Fruit fly (Drosophila melanogaster) whole organism, embryonic: ENCODE data around the gene fred.

ENCODE experiments used
- Atf3 ChIP-seq: fragments of 200-800 bp; sonication (Bioruptor generic); optimal IDR thresholded peaks from 3 replicates; lab custom pipeline; 2016; ENCODE audit warnings: missing biosample characterization, missing genetic modification characterization
- B-H2 ChIP-seq: fragments of 200-800 bp; sonication (Bioruptor generic); optimal IDR thresholded peaks from 2 replicates; lab custom pipeline; 2018; ENCODE audit warnings: missing biosample characterization, mild to moderate bottlenecking, missing genetic modification characterization
- CG10979 ChIP-seq: fragments of 200-800 bp; sonication (Bioruptor generic); optimal IDR thresholded peaks from 2 replicates; lab custom pipeline; 2018; ENCODE audit warnings: missing biosample characterization, mild to moderate bottlenecking, missing genetic modification characterization, moderate library complexity
- CG12219 ChIP-seq: fragments of 200-800 bp; sonication (Bioruptor generic); optimal IDR thresholded peaks from 3 replicates; lab custom pipeline; 2018; ENCODE audit warnings: missing biosample characterization, mild to moderate bottlenecking, missing genetic modification characterization
- CG13894 ChIP-seq: fragments of 200-800 bp; sonication (Bioruptor generic); optimal IDR thresholded peaks from 3 replicates; lab custom pipeline; 2018; ENCODE audit warnings: missing biosample characterization, mild to moderate bottlenecking, missing genetic modification characterization, moderate library complexity
- CG15479 ChIP-seq: fragments of 200-800 bp; sonication (Bioruptor generic); optimal IDR thresholded peaks from 3 replicates; lab custom pipeline; 2019; ENCODE audit warnings: missing biosample characterization, mild to moderate bottlenecking, missing genetic modification characterization, moderate library complexity
- CG1603 ChIP-seq: fragments of 200-800 bp; sonication (Bioruptor generic); optimal IDR thresholded peaks from 2 replicates; lab custom pipeline; 2019; ENCODE audit warnings: missing biosample characterization, mild to moderate bottlenecking, missing genetic modification characterization, moderate library complexity
- CG1647 ChIP-seq: fragments of 200-800 bp; sonication (Bioruptor generic); optimal IDR thresholded peaks from 3 replicates; lab custom pipeline; 2016; ENCODE audit warnings: missing biosample characterization, missing genetic modification characterization
- CG16863 ChIP-seq: fragments of 200-800 bp; sonication (Bioruptor generic); optimal IDR thresholded peaks from 3 replicates; lab custom pipeline; 2016; ENCODE audit warnings: missing biosample characterization, missing genetic modification characterization
- CG1792 ChIP-seq: fragments of 200-800 bp; sonication (Bioruptor generic); optimal IDR thresholded peaks from 2 replicates; lab custom pipeline; 2016; ENCODE audit warnings: missing biosample characterization, missing genetic modification characterization
- CG18011 ChIP-seq: fragments of 200-800 bp; sonication (Bioruptor generic); optimal IDR thresholded peaks from 2 replicates; lab custom pipeline; 2017; ENCODE audit warnings: missing biosample characterization, missing genetic modification characterization, mild to moderate bottlenecking, moderate library complexity, missing genotype
- CG30403 ChIP-seq: fragments of 200-800 bp; sonication (Bioruptor generic); optimal IDR thresholded peaks from 3 replicates; lab custom pipeline; 2016; ENCODE audit warnings: missing biosample characterization, missing genetic modification characterization
- CG3407 ChIP-seq: fragments of 200-800 bp; sonication (Bioruptor generic); optimal IDR thresholded peaks from 2 replicates; lab custom pipeline; 2018; ENCODE audit warnings: missing biosample characterization, mild to moderate bottlenecking, missing genetic modification characterization
- CG34376 ChIP-seq: fragments of 200-800 bp; sonication (Bioruptor generic); optimal IDR thresholded peaks from 2 replicates; lab custom pipeline; 2018; ENCODE audit warnings: missing biosample characterization, mild to moderate bottlenecking, missing genetic modification characterization
- CG4707 ChIP-seq: fragments of 200-800 bp; sonication (Bioruptor generic); optimal IDR thresholded peaks from 2 replicates; lab custom pipeline; 2018; ENCODE audit warnings: missing biosample characterization, mild to moderate bottlenecking, missing genetic modification characterization, moderate library complexity
- CG4730 ChIP-seq: fragments of 200-800 bp; sonication (Bioruptor generic); IDR thresholded peaks from 2 replicates; pipeline ENCODE4 v1.3.6; 2022; ENCODE audit warnings: missing biosample characterization, missing genetic modification characterization
- CG5245 ChIP-seq: fragments of 200-800 bp; sonication (Bioruptor generic); optimal IDR thresholded peaks from 3 replicates; lab custom pipeline; 2016; ENCODE audit warnings: missing biosample characterization, missing genetic modification characterization
- CG8924 ChIP-seq: fragments of 200-800 bp; optimal IDR thresholded peaks from 3 replicates; lab custom pipeline; 2019; ENCODE audit warnings: missing biosample characterization, mild to moderate bottlenecking, missing genetic modification characterization, moderate library complexity
- Nf-YB ChIP-seq: fragments of 200-800 bp; sonication (Bioruptor generic); optimal IDR thresholded peaks from 3 replicates; lab custom pipeline; 2019; ENCODE audit warnings: missing biosample characterization, mild to moderate bottlenecking, missing genetic modification characterization, moderate library complexity
- Ptx1 ChIP-seq: fragments of 200-800 bp; sonication (Bioruptor generic); IDR thresholded peaks from 2 replicates; pipeline ENCODE4 v1.3.6; 2022; ENCODE audit warnings: missing biosample characterization, missing genetic modification characterization
- Scr ChIP-seq: fragments of 200-800 bp; sonication (Bioruptor generic); IDR thresholded peaks from 2 replicates; pipeline ENCODE4 v1.3.6; 2022; ENCODE audit warnings: missing biosample characterization, missing genetic modification characterization; ENCODE audit not compliant: partially characterized antibody
- Sox102F ChIP-seq: fragments of 200-800 bp; sonication (Bioruptor generic); optimal IDR thresholded peaks from 2 replicates; lab custom pipeline; 2018; ENCODE audit warnings: missing biosample characterization, mild to moderate bottlenecking, missing genetic modification characterization, moderate library complexity
- Xrp1 ChIP-seq: fragments of 200-800 bp; sonication (Bioruptor generic); IDR thresholded peaks from 2 replicates; pipeline ENCODE4 v1.3.6; 2022; ENCODE audit warnings: missing biosample characterization, missing genetic modification characterization
- abd-A ChIP-seq: fragments of 200-800 bp; sonication (Bioruptor generic); optimal IDR thresholded peaks from 3 replicates; lab custom pipeline; 2019; ENCODE audit warnings: missing biosample characterization, mild to moderate bottlenecking, missing genetic modification characterization, moderate library complexity
- ac ChIP-seq: fragments of 200-800 bp; sonication (Bioruptor generic); optimal IDR thresholded peaks from 3 replicates; lab custom pipeline; 2017; ENCODE audit warnings: missing biosample characterization, mild to moderate bottlenecking, missing genetic modification characterization
- al ChIP-seq: fragments of 200-800 bp; sonication (Bioruptor generic); IDR thresholded peaks from 2 replicates; pipeline ENCODE4 v1.3.6; 2022; ENCODE audit warnings: missing biosample characterization, missing genetic modification characterization
- ase ChIP-seq: fragments of 200-800 bp; sonication (Bioruptor generic); IDR thresholded peaks from 3 replicates; pipeline ENCODE4 v1.3.6; 2022; ENCODE audit warnings: missing biosample characterization, missing genetic modification characterization
- chif ChIP-seq, 2 experiments: fragments of 200-800 bp; sonication (Bioruptor generic); optimal IDR thresholded peaks; 3 replicates each; lab custom pipeline; 2016; ENCODE audit warnings: missing biosample characterization in 2 of 2, missing genetic modification characterization in 2 of 2
- crp ChIP-seq, 2 experiments: fragments of 200-800 bp; sonication (Bioruptor generic); optimal IDR thresholded peaks; 2 replicates in 1 of 2; 3 replicates in 1 of 2; lab custom pipeline; 2017; ENCODE audit warnings: missing biosample characterization in 2 of 2, missing genetic modification characterization in 2 of 2, mild to moderate bottlenecking in 1 of 2, moderate library complexity in 1 of 2
- dmrt11E ChIP-seq: fragments of 200-800 bp; sonication (Bioruptor generic); optimal IDR thresholded peaks from 3 replicates; lab custom pipeline; 2018; ENCODE audit warnings: missing biosample characterization, mild to moderate bottlenecking, missing genetic modification characterization, moderate library complexity
- emc ChIP-seq: fragments of 200-800 bp; sonication (Bioruptor generic); optimal IDR thresholded peaks from 2 replicates; lab custom pipeline; 2016; ENCODE audit warnings: missing biosample characterization, missing genetic modification characterization
- esg ChIP-seq: fragments of 200-800 bp; sonication (Bioruptor generic); conservative IDR thresholded peaks from 2 replicates; pipeline ENCODE4 v1.3.6; 2022; ENCODE audit warnings: missing biosample characterization, missing genetic modification characterization
- exex ChIP-seq: fragments of 200-800 bp; sonication (Bioruptor generic); optimal IDR thresholded peaks from 4 replicates; lab custom pipeline; 2018; ENCODE audit warnings: missing biosample characterization, mild to moderate bottlenecking, missing genetic modification characterization, moderate library complexity
- fd96Cb ChIP-seq: fragments of 200-800 bp; sonication (Bioruptor generic); optimal IDR thresholded peaks from 2 replicates; lab custom pipeline; 2018; ENCODE audit warnings: missing biosample characterization, mild to moderate bottlenecking, missing genetic modification characterization, moderate library complexity
- her ChIP-seq: fragments of 200-800 bp; sonication (Bioruptor generic); optimal IDR thresholded peaks from 2 replicates; lab custom pipeline; 2016; ENCODE audit warnings: missing biosample characterization, missing genetic modification characterization
- ken ChIP-seq: fragments of 200-800 bp; sonication (Bioruptor generic); IDR thresholded peaks from 3 replicates; pipeline ENCODE4 v1.3.6; 2022; ENCODE audit warnings: missing biosample characterization, missing genetic modification characterization
- mirr ChIP-seq: fragments of 200-800 bp; sonication (Bioruptor generic); optimal IDR thresholded peaks from 3 replicates; lab custom pipeline; 2018; ENCODE audit warnings: missing biosample characterization, mild to moderate bottlenecking, missing genetic modification characterization
- nmo ChIP-seq: fragments of 200-800 bp; sonication (Bioruptor generic); optimal IDR thresholded peaks from 2 replicates; lab custom pipeline; 2018; ENCODE audit warnings: missing biosample characterization, mild to moderate bottlenecking, missing genetic modification characterization, moderate library complexity
- pnt ChIP-seq: fragments of 200-800 bp; sonication (Bioruptor generic); optimal IDR thresholded peaks from 3 replicates; lab custom pipeline; 2016; ENCODE audit warnings: missing biosample characterization, missing genetic modification characterization
- row ChIP-seq: fragments of 200-800 bp; sonication (Bioruptor generic); IDR thresholded peaks from 3 replicates; pipeline ENCODE4 v1.3.6; 2022; ENCODE audit warnings: missing biosample characterization, missing genetic modification characterization
- sc ChIP-seq, 3 experiments: fragments of >200 bp in 2 of 3; fragments of 200-800 bp in 1 of 3; sonication (Bioruptor generic) in 1 of 3; optimal IDR thresholded peaks; 2 replicates in 2 of 3; 3 replicates in 1 of 3; lab custom pipeline; 2017; ENCODE audit warnings: mild to moderate bottlenecking in 1 of 3, missing biosample characterization in 1 of 3, missing genetic modification characterization in 1 of 3, missing genetic modification reagents in 1 of 3
- scrt ChIP-seq: fragments of 200-800 bp; sonication (Bioruptor generic); optimal IDR thresholded peaks from 2 replicates; lab custom pipeline; 2018; ENCODE audit warnings: missing biosample characterization, mild to moderate bottlenecking, missing genetic modification characterization, moderate library complexity
- sd ChIP-seq: fragments of 200-800 bp; sonication (Bioruptor generic); optimal IDR thresholded peaks from 3 replicates; lab custom pipeline; 2018; ENCODE audit warnings: missing biosample characterization, mild to moderate bottlenecking, missing genetic modification characterization, moderate library complexity
- sens ChIP-seq: fragments of 200-800 bp; sonication (Bioruptor generic); peaks from one replicate; lab custom pipeline; 2016; ENCODE audit warnings: missing biosample characterization, missing genetic modification characterization
- seq ChIP-seq: fragments of 200-800 bp; sonication (Bioruptor generic); IDR thresholded peaks from 2 replicates; pipeline ENCODE4 v1.3.6; 2022; ENCODE audit warnings: missing biosample characterization, missing genetic modification characterization
- shn ChIP-seq: fragments of 200-800 bp; sonication (Bioruptor generic); optimal IDR thresholded peaks from 3 replicates; lab custom pipeline; 2016; ENCODE audit warnings: missing biosample characterization, missing genetic modification characterization
- slbo ChIP-seq: fragments of 200-800 bp; sonication (Bioruptor generic); IDR thresholded peaks from 2 replicates; pipeline ENCODE4 v1.3.6; 2022; ENCODE audit warnings: missing biosample characterization, missing genetic modification characterization
- sug ChIP-seq: fragments of 200-800 bp; optimal IDR thresholded peaks from 2 replicates; lab custom pipeline; 2019; ENCODE audit warnings: missing biosample characterization, mild to moderate bottlenecking, missing genetic modification characterization, moderate library complexity
- tll ChIP-seq, 2 experiments: fragments of 200-800 bp in 1 of 2; fragments of >200 bp in 1 of 2; sonication (Bioruptor generic) in 1 of 2; optimal IDR thresholded peaks; 2 replicates each; lab custom pipeline; 2017 to 2019; ENCODE audit warnings: missing biosample characterization in 2 of 2, missing genetic modification characterization in 2 of 2, mild to moderate bottlenecking in 1 of 2, moderate library complexity in 1 of 2

The fred gene

dm6 chr2L:3855528-3856189 is 135.9 kb downstream of the fred start (continued):
- TF ChIP-seq CG15479 (GFP tag; lab: Kevin White, UChicago), result no peak
- 0 out of 2 replicates have a peak, but pooled peaks have one; percentile 31 for TF ChIP-seq Ptx1 (GFP tag; lab: Robert Waterston, UW)
- TF ChIP-seq Atf3 (GFP tag; lab: Kevin White, UChicago), result no peak
- peak; percentile 13; the same call in 1 of the 3 replicates for TF ChIP-seq row (GFP tag; lab: Robert Waterston, UW)
- TF ChIP-seq her (GFP tag; lab: Kevin White, UChicago), result no peak
- TF ChIP-seq seq (GFP tag; lab: Robert Waterston, UW), result no peak
- TF ChIP-seq Nf-YB, result no peak
- TF ChIP-seq CG4730 (GFP tag; lab: Robert Waterston, UW), result no peak
- no peak for TF ChIP-seq esg (GFP tag; lab: Robert Waterston, UW)
- TF ChIP-seq CG5245 (GFP tag; lab: Kevin White, UChicago), result no peak
- TF ChIP-seq sens (GFP tag; lab: Kevin White, UChicago), result peak; percentile 73
- no peak for TF ChIP-seq CG34376 (GFP tag; lab: Kevin White, UChicago)
- peak; percentile 52 for TF ChIP-seq dmrt11E (tag; lab: Kevin White, UChicago)
- no peak for TF ChIP-seq mirr (GFP tag; lab: Kevin White, UChicago)
- TF ChIP-seq ase, result no peak
- peak; percentile 36 for TF ChIP-seq sd (tag; lab: Kevin White, UChicago)
- no peak for TF ChIP-seq ken (GFP tag; lab: Robert Waterston, UW)
- no peak for TF ChIP-seq pnt (GFP tag; lab: Kevin White, UChicago)
- no peak for TF ChIP-seq CG13894
- 0 out of 2 replicates have a peak, but pooled peaks have one; percentile 40 for TF ChIP-seq Xrp1
- no peak for TF ChIP-seq CG3407 (GFP tag; lab: Kevin White, UChicago)
- TF ChIP-seq B-H2 (GFP tag; lab: Kevin White, UChicago), result no peak
- no peak for TF ChIP-seq al (GFP tag; lab: Robert Waterston, UW)
- TF ChIP-seq CG10979 (tag; lab: Kevin White, UChicago), result peak; percentile 64
- no peak for TF ChIP-seq tll (GFP tag; optimal IDR thresholded peaks at IDR 0.05; lab: Kevin White, UChicago)
- TF ChIP-seq CG4707 (GFP tag; lab: Kevin White, UChicago), result peak; percentile 30
- TF ChIP-seq Sox102F, result peak; percentile 43
- TF ChIP-seq abd-A (tag; lab: Kevin White, UChicago), result no peak
- TF ChIP-seq chif (GFP tag; optimal IDR thresholded peaks at IDR 0.05; lab: Kevin White, UChicago), result no peak
- no peak for TF ChIP-seq sc (optimal IDR thresholded peaks at IDR 0.05; lab: Kevin White, UChicago)
- peak; percentile 16 for TF ChIP-seq sc (GFP tag; optimal IDR thresholded peaks at IDR 0.05; lab: Kevin White, UChicago)
- no peak for TF ChIP-seq CG16863 (GFP tag; lab: Kevin White, UChicago)
- no peak for TF ChIP-seq CG1792 (GFP tag; lab: Kevin White, UChicago)
- no peak for TF ChIP-seq CG12219 (GFP tag; lab: Kevin White, UChicago)
- no peak for TF ChIP-seq CG18011
- TF ChIP-seq exex (tag; lab: Kevin White, UChicago), result no peak
- peak; percentile 42 for TF ChIP-seq CG8924
- no peak for TF ChIP-seq sug (tag; lab: Kevin White, UChicago)
- TF ChIP-seq shn (GFP tag; lab: Kevin White, UChicago), result no peak
- peak; percentile 2 for TF ChIP-seq CG30403
- TF ChIP-seq nmo, result peak; percentile 36
- no peak for TF ChIP-seq emc
- TF ChIP-seq CG1603 (tag; lab: Kevin White, UChicago), result peak; percentile 3
- TF ChIP-seq fd96Cb (tag; lab: Kevin White, UChicago), result peak; percentile 46
- no peak for TF ChIP-seq ac (GFP tag; lab: Kevin White, UChicago)
- no peak for TF ChIP-seq CG1647 (GFP tag; lab: Kevin White, UChicago)
- no peak for TF ChIP-seq scrt (GFP tag; lab: Kevin White, UChicago)
- TF ChIP-seq slbo (GFP tag; lab: Robert Waterston, UW), result no peak
- TF ChIP-seq crp (GFP tag; optimal IDR thresholded peaks at IDR 0.05; lab: Kevin White, UChicago), result no peak
- TF ChIP-seq Scr (GFP tag; lab: Robert Waterston, UW), result no peak
